Fruit fly (Drosophila melanogaster) whole organism, embryonic: ENCODE data around the gene pr.

Experiments used
- Antp ChIP-seq: fragments of 200-800 bp; sonication (Bioruptor generic); optimal IDR thresholded peaks from 3 replicates; lab custom pipeline; 2016; ENCODE audit warnings: missing biosample characterization, missing genetic modification characterization
- Bgb ChIP-seq: fragments of 200-800 bp; sonication (Bioruptor generic); IDR thresholded peaks from 2 replicates; pipeline ENCODE4 v1.3.6; 2022; ENCODE audit warnings: missing biosample characterization, missing genetic modification characterization; ENCODE audit not compliant: partially characterized antibody
- C15 ChIP-seq: fragments of 200-800 bp; sonication (Bioruptor generic); IDR thresholded peaks from 3 replicates; pipeline ENCODE4 v1.3.6; 2022; ENCODE audit warnings: missing biosample characterization, missing genetic modification characterization
- CG10274 ChIP-seq: fragments of 200-800 bp; sonication (Bioruptor generic); optimal IDR thresholded peaks from 3 replicates; lab custom pipeline; 2017; ENCODE audit warnings: missing biosample characterization, mild to moderate bottlenecking, missing genetic modification characterization
- CG10959 ChIP-seq: fragments of 200-800 bp; sonication (Bioruptor generic); IDR thresholded peaks from 2 replicates; pipeline ENCODE4 v1.3.6; 2022; ENCODE audit warnings: missing biosample characterization, missing genetic modification characterization
- CG11696 ChIP-seq: fragments of 200-800 bp; sonication (Bioruptor generic); IDR thresholded peaks from 2 replicates; pipeline ENCODE4 v1.3.6; 2022; ENCODE audit warnings: missing biosample characterization, missing genetic modification characterization
- CG13624 ChIP-seq: fragments of 200-800 bp; sonication (Bioruptor generic); optimal IDR thresholded peaks from 2 replicates; lab custom pipeline; 2016; ENCODE audit warnings: missing biosample characterization, missing genetic modification characterization
- CG31365 ChIP-seq: fragments of 200-800 bp; sonication (Bioruptor generic); optimal IDR thresholded peaks from 2 replicates; lab custom pipeline; 2018; ENCODE audit warnings: missing biosample characterization, mild to moderate bottlenecking, missing genetic modification characterization
- CG3407 ChIP-seq: fragments of 200-800 bp; sonication (Bioruptor generic); optimal IDR thresholded peaks from 2 replicates; lab custom pipeline; 2018; ENCODE audit warnings: missing biosample characterization, mild to moderate bottlenecking, missing genetic modification characterization
- CG34376 ChIP-seq: fragments of 200-800 bp; sonication (Bioruptor generic); optimal IDR thresholded peaks from 2 replicates; lab custom pipeline; 2018; ENCODE audit warnings: missing biosample characterization, mild to moderate bottlenecking, missing genetic modification characterization
- CG4328 ChIP-seq: fragments of 200-800 bp; sonication (Bioruptor generic); optimal IDR thresholded peaks from 3 replicates; lab custom pipeline; 2017; ENCODE audit warnings: missing biosample characterization, missing genetic modification reagents, missing genetic modification characterization
- CG6272 ChIP-seq: fragments of 200-800 bp; sonication (Bioruptor generic); IDR thresholded peaks from 2 replicates; pipeline ENCODE4 v1.3.6; 2022; ENCODE audit warnings: missing biosample characterization, missing genetic modification characterization
- CG6791 ChIP-seq: fragments of 200-800 bp; sonication (Bioruptor generic); IDR thresholded peaks from 3 replicates; pipeline ENCODE4 v1.3.6; 2022; ENCODE audit warnings: missing biosample characterization, missing genetic modification characterization; ENCODE audit not compliant: partially characterized antibody
- CG8944 ChIP-seq: fragments of 200-800 bp; sonication (Bioruptor generic); optimal IDR thresholded peaks from 3 replicates; lab custom pipeline; 2016; ENCODE audit warnings: missing biosample characterization, missing genetic modification characterization
- CG9727 ChIP-seq: fragments of 200-800 bp; sonication (Bioruptor generic); optimal IDR thresholded peaks from 3 replicates; lab custom pipeline; 2017; ENCODE audit warnings: missing biosample characterization, mild to moderate bottlenecking, missing genetic modification characterization
- CG9797 ChIP-seq: fragments of 200-800 bp; sonication (Bioruptor generic); optimal IDR thresholded peaks from 3 replicates; lab custom pipeline; 2018; ENCODE audit warnings: missing biosample characterization, mild to moderate bottlenecking, missing genetic modification characterization
- CkIIα-i1 ChIP-seq: fragments of 200-800 bp; sonication (Bioruptor generic); IDR thresholded peaks from 2 replicates; pipeline ENCODE4 v1.3.6; 2022; ENCODE audit warnings: missing biosample characterization, missing genetic modification characterization
- D19B ChIP-seq: fragments of 200-800 bp; sonication (Bioruptor generic); optimal IDR thresholded peaks from 2 replicates; lab custom pipeline; 2017; ENCODE audit warnings: missing biosample characterization, mild to moderate bottlenecking, missing genetic modification characterization
- Dip3 ChIP-seq: fragments of 200-800 bp; sonication (Bioruptor generic); optimal IDR thresholded peaks from 3 replicates; lab custom pipeline; 2016; ENCODE audit warnings: missing biosample characterization, missing genetic modification characterization
- E2f1 ChIP-seq: fragments of 200-800 bp; sonication (Bioruptor generic); IDR thresholded peaks from 2 replicates; pipeline ENCODE4 v1.3.6; 2022; ENCODE audit warnings: missing biosample characterization, missing genetic modification characterization
- E2f2 ChIP-seq: fragments of 200-800 bp; sonication (Bioruptor generic); IDR thresholded peaks from 2 replicates; pipeline ENCODE4 v1.3.6; 2022; ENCODE audit warnings: missing biosample characterization, missing genetic modification characterization
- Ets97D ChIP-seq: fragments of 200-800 bp; sonication (Bioruptor generic); optimal IDR thresholded peaks from 3 replicates; lab custom pipeline; 2016; ENCODE audit warnings: missing biosample characterization, missing genetic modification characterization
- Fer2 ChIP-seq: fragments of 200-800 bp; sonication (Bioruptor generic); optimal IDR thresholded peaks from 2 replicates; lab custom pipeline; 2018; ENCODE audit warnings: missing biosample characterization, mild to moderate bottlenecking, missing genetic modification characterization, moderate library complexity
- H15 ChIP-seq: fragments of 200-800 bp; sonication (Bioruptor generic); IDR thresholded peaks from 3 replicates; pipeline ENCODE4 v1.3.6; 2022; ENCODE audit warnings: missing biosample characterization, missing genetic modification characterization
- HHEX ChIP-seq: fragments of 200-800 bp; sonication (Bioruptor generic); optimal IDR thresholded peaks from 3 replicates; lab custom pipeline; 2017; ENCODE audit warnings: missing biosample characterization, mild to moderate bottlenecking, missing genetic modification characterization, missing genetic modification reagents
- HmgD ChIP-seq: fragments of 200-800 bp; sonication (Bioruptor generic); optimal IDR thresholded peaks from 3 replicates; lab custom pipeline; 2016; ENCODE audit warnings: missing biosample characterization, missing genetic modification characterization
- Hmr ChIP-seq: fragments of 200-800 bp; sonication (Bioruptor generic); optimal IDR thresholded peaks from 3 replicates; lab custom pipeline; 2017; ENCODE audit warnings: mild to moderate bottlenecking, missing biosample characterization, missing genetic modification reagents, missing genetic modification characterization
- Mes4 ChIP-seq: fragments of 200-800 bp; sonication (Bioruptor generic); optimal IDR thresholded peaks from 2 replicates; lab custom pipeline; 2016; ENCODE audit warnings: missing biosample characterization, missing genetic modification characterization
- Rx ChIP-seq: fragments of 200-800 bp; sonication (Bioruptor generic); IDR thresholded peaks from 2 replicates; pipeline ENCODE4 v1.3.6; 2022; ENCODE audit warnings: missing biosample characterization, missing genetic modification characterization
- Usf ChIP-seq: fragments of 200-800 bp; sonication (Bioruptor generic); optimal IDR thresholded peaks from 2 replicates; lab custom pipeline; 2017; ENCODE audit warnings: missing genotype, missing biosample characterization, missing genetic modification characterization
- ac ChIP-seq: fragments of 200-800 bp; sonication (Bioruptor generic); optimal IDR thresholded peaks from 3 replicates; lab custom pipeline; 2017; ENCODE audit warnings: missing biosample characterization, mild to moderate bottlenecking, missing genetic modification characterization
- cg ChIP-seq: fragments of 200-800 bp; sonication (Bioruptor generic); optimal IDR thresholded peaks from 3 replicates; lab custom pipeline; 2019; ENCODE audit warnings: missing biosample characterization, mild to moderate bottlenecking, missing genetic modification characterization, moderate library complexity
- chinmo ChIP-seq: fragments of 200-800 bp; sonication (Bioruptor generic); IDR thresholded peaks from 4 replicates; pipeline ENCODE4 v1.3.6; 2022; ENCODE audit warnings: missing biosample characterization, missing genetic modification characterization; ENCODE audit not compliant: partially characterized antibody
- chn ChIP-seq: fragments of 200-800 bp; sonication (Bioruptor generic); optimal IDR thresholded peaks from 2 replicates; lab custom pipeline; 2016; ENCODE audit warnings: missing biosample characterization, missing genetic modification characterization
- dan ChIP-seq: fragments of 200-800 bp; sonication (Bioruptor generic); IDR thresholded peaks from 2 replicates; pipeline ENCODE4 v1.3.6; 2022; ENCODE audit warnings: missing biosample characterization, missing genetic modification characterization
- ewg ChIP-seq: fragments of 200-800 bp; sonication (Bioruptor generic); optimal IDR thresholded peaks from 3 replicates; lab custom pipeline; 2017; ENCODE audit warnings: mild to moderate bottlenecking, missing biosample characterization, missing genetic modification reagents, missing genetic modification characterization
- eyg ChIP-seq: fragments of 200-800 bp; sonication (Bioruptor generic); optimal IDR thresholded peaks from 3 replicates; lab custom pipeline; 2016; ENCODE audit warnings: missing biosample characterization, missing genetic modification characterization
- fd3F ChIP-seq: fragments of 200-800 bp; sonication (Bioruptor generic); optimal IDR thresholded peaks from 2 replicates; lab custom pipeline; 2018; ENCODE audit warnings: missing biosample characterization, mild to moderate bottlenecking, missing genetic modification characterization, moderate library complexity
- gem ChIP-seq: fragments of 200-800 bp; sonication (Bioruptor generic); optimal IDR thresholded peaks from 2 replicates; lab custom pipeline; 2019; ENCODE audit warnings: missing biosample characterization, mild to moderate bottlenecking, missing genetic modification characterization, moderate library complexity
- h ChIP-seq: fragments of >200 bp; optimal IDR thresholded peaks from 2 replicates; lab custom pipeline; 2017
- lilli ChIP-seq: fragments of 200-800 bp; sonication (Bioruptor generic); optimal IDR thresholded peaks from 3 replicates; lab custom pipeline; 2016; ENCODE audit warnings: missing biosample characterization, missing genetic modification characterization
- luna ChIP-seq: fragments of 200-800 bp; sonication (Bioruptor generic); optimal IDR thresholded peaks from 2 replicates; lab custom pipeline; 2016; ENCODE audit warnings: missing biosample characterization, missing genetic modification characterization
- nau ChIP-seq: fragments of 200-800 bp; sonication (Bioruptor generic); optimal IDR thresholded peaks from 3 replicates; lab custom pipeline; 2017; ENCODE audit warnings: missing biosample characterization, mild to moderate bottlenecking, missing genetic modification characterization, missing genetic modification reagents
- onecut ChIP-seq: fragments of 200-800 bp; sonication (Bioruptor generic); IDR thresholded peaks from 2 replicates; pipeline ENCODE4 v1.3.6; 2022; ENCODE audit warnings: missing biosample characterization, missing genetic modification characterization
- org-1 ChIP-seq: fragments of 200-800 bp; sonication (Bioruptor generic); optimal IDR thresholded peaks from 2 replicates; lab custom pipeline; 2017; ENCODE audit warnings: missing biosample characterization, missing genetic modification characterization
- pros ChIP-seq: fragments of 200-800 bp; sonication (Bioruptor generic); optimal IDR thresholded peaks from 3 replicates; lab custom pipeline; 2019; ENCODE audit warnings: missing biosample characterization, mild to moderate bottlenecking, missing genetic modification characterization, moderate library complexity
- row ChIP-seq: fragments of 200-800 bp; sonication (Bioruptor generic); IDR thresholded peaks from 3 replicates; pipeline ENCODE4 v1.3.6; 2022; ENCODE audit warnings: missing biosample characterization, missing genetic modification characterization
- sd ChIP-seq: fragments of 200-800 bp; sonication (Bioruptor generic); optimal IDR thresholded peaks from 3 replicates; lab custom pipeline; 2018; ENCODE audit warnings: missing biosample characterization, mild to moderate bottlenecking, missing genetic modification characterization, moderate library complexity
- sqz ChIP-seq: fragments of 200-800 bp; sonication (Bioruptor generic); optimal IDR thresholded peaks from 3 replicates; lab custom pipeline; 2018; ENCODE audit warnings: missing biosample characterization, mild to moderate bottlenecking, missing genetic modification characterization
- ssp ChIP-seq: fragments of 200-800 bp; sonication (Bioruptor generic); IDR thresholded peaks from 2 replicates; pipeline ENCODE4 v1.3.6; 2022; ENCODE audit warnings: missing biosample characterization, missing genetic modification characterization
- tx ChIP-seq: fragments of 200-800 bp; sonication (Bioruptor generic); optimal IDR thresholded peaks from 2 replicates; lab custom pipeline; 2016; ENCODE audit warnings: missing biosample characterization, missing genetic modification characterization
- unpg ChIP-seq: fragments of 200-800 bp; sonication (Bioruptor generic); optimal IDR thresholded peaks from 3 replicates; lab custom pipeline; 2018; ENCODE audit warnings: missing biosample characterization, mild to moderate bottlenecking, missing genetic modification characterization, moderate library complexity

Gene pr

dm6 chr2L:20093794-20094193 is 18.5 kb upstream of the pr start, which contains the start of the genes Taf13 and nesd (continued):
- TF ChIP-seq pros (no peak), Mes4 (GFP tag; lab: Kevin White, UChicago) (no peak), CG3407 (GFP tag; lab: Kevin White, UChicago) (no peak), CG9797 (GFP tag; lab: Kevin White, UChicago) (peak; percentile 32), chn (GFP tag; lab: Kevin White, UChicago) (no peak), CkIIα-i1 (GFP tag; lab: Robert Waterston, UW) (no peak), Hmr (peak; percentile 37), CG9727 (peak; percentile 37), Ets97D (peak; percentile 46), CG8944 (GFP tag; lab: Kevin White, UChicago) (no peak), Rx (GFP tag; lab: Robert Waterston, UW) (no peak), CG10274 (GFP tag; lab: Kevin White, UChicago) (no peak), ssp (0 out of 2 replicates have a peak, but pooled peaks have one; percentile 26), CG6272 (GFP tag; lab: Robert Waterston, UW) (no peak), CG13624 (GFP tag; lab: Kevin White, UChicago) (peak; percentile 25), h (lab: Kevin White, UChicago) (no peak), nau (no peak), H15 (GFP tag; lab: Robert Waterston, UW) (no peak), org-1 (GFP tag; lab: Kevin White, UChicago) (no peak), Bgb (peak; percentile 53), CG6791 (GFP tag; lab: Robert Waterston, UW) (peak; percentile 66; the same call in 2 of the 3 replicates), sd (tag; lab: Kevin White, UChicago) (peak; percentile 27), HHEX (GFP tag; lab: Kevin White, UChicago) (no peak), HmgD (GFP tag; lab: Kevin White, UChicago) (no peak), D19B (GFP tag; lab: Kevin White, UChicago) (no peak), Dip3 (GFP tag; lab: Kevin White, UChicago) (peak; percentile 13), lilli (peak; percentile 62), Usf (GFP tag; lab: Kevin White, UChicago) (no peak), gem (tag; lab: Kevin White, UChicago) (peak; percentile 55), onecut (GFP tag; lab: Robert Waterston, UW) (no peak), Antp (no peak), chinmo (GFP tag; lab: Robert Waterston, UW) (0 out of 4 replicates have a peak, but pooled peaks have one; percentile 35), fd3F (no peak), unpg (GFP tag; lab: Kevin White, UChicago) (peak; percentile 26), CG4328 (GFP tag; lab: Kevin White, UChicago) (no peak), CG10959 (GFP tag; lab: Robert Waterston, UW) (no peak), luna (GFP tag; lab: Kevin White, UChicago) (no peak), C15 (GFP tag; lab: Robert Waterston, UW) (no peak), ac (no peak), sqz (GFP tag; lab: Kevin White, UChicago) (no peak), eyg (GFP tag; lab: Kevin White, UChicago) (no peak), ewg (GFP tag; lab: Kevin White, UChicago) (no peak), cg (GFP tag; lab: Kevin White, UChicago) (no peak), CG34376 (GFP tag; lab: Kevin White, UChicago) (peak; percentile 19), E2f2 (peak; percentile 89), Fer2 (tag; lab: Kevin White, UChicago) (no peak), CG11696 (no peak), E2f1 (GFP tag; lab: Robert Waterston, UW) (no peak), dan (no peak), row (GFP tag; lab: Robert Waterston, UW) (peak; percentile 94), CG31365 (tag; lab: Kevin White, UChicago) (no peak), tx (GFP tag; lab: Kevin White, UChicago) (no peak)
